Fruit fly (Drosophila melanogaster): ENCODE results near the gene CG14963.

CG14963 gene

DNA sequence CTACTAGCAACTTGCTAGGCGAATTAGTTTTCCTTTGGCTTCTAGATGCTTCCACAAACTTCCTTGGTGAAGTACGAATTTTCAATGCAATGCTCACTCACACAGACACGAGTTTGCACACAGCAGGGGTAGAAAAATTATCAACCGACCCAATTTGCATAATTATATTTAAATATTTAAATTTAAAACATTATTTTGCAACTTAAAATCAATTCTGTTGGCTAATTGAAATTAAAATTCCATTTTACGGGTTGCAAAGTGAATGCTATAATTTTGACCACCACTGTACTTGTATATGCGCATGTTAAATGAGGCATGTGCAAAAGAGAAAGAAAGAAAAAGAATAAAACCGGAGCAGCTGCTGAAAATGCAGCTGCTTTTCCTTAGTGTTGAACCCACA is 21.7 kb upstream of the CG14963 start (continued):
- TF ChIP-seq CG1602 (GFP tag; optimal IDR thresholded peaks at IDR 0.05) (peak; percentile 86), MTF-1 (GFP tag; optimal IDR thresholded peaks at IDR 0.05; ENCODE audit: borderline replicate concordance) (peak; percentile 89), ATbp (GFP tag; optimal IDR thresholded peaks at IDR 0.05) (peak; percentile 93), Med (GFP tag) (peak; percentile 91), crp (GFP tag; optimal IDR thresholded peaks at IDR 0.05) (peak in 1 of 2 experiments; percentile 53), nmo (GFP tag; optimal IDR thresholded peaks at IDR 0.05) (peak; percentile 96), ato (GFP tag; IDR thresholded peaks at IDR 0.05; ENCODE audit: partially characterized antibody) (no peak), Dref (GFP tag; IDR thresholded peaks at IDR 0.05) (no peak), CG33557 (GFP tag; optimal IDR thresholded peaks at IDR 0.05) (peak; percentile 79), CG14710 (tag; optimal IDR thresholded peaks at IDR 0.05) (peak; percentile 90), CG16815 (GFP tag; optimal IDR thresholded peaks at IDR 0.05) (peak; percentile 85), CG10979 (tag; optimal IDR thresholded peaks at IDR 0.05) (peak; percentile 93), CG10565 (GFP tag; optimal IDR thresholded peaks at IDR 0.05) (peak; percentile 57), CG7963 (GFP tag; IDR thresholded peaks at IDR 0.05; ENCODE audit: partially characterized antibody) (no peak), aop (GFP tag; IDR thresholded peaks at IDR 0.05) (peak; percentile 59; the same call in 1 of the 2 replicates), stc (GFP tag; IDR thresholded peaks at IDR 0.05) (peak; percentile 93), seq (GFP tag; IDR thresholded peaks at IDR 0.05) (peak; percentile 95), Dad (GFP tag; optimal IDR thresholded peaks at IDR 0.05) (peak; percentile 58), BtbVII (GFP tag; optimal IDR thresholded peaks at IDR 0.05) (peak; percentile 95), cas (GFP tag; IDR thresholded peaks at IDR 0.05) (peak; percentile 82), sim (GFP tag; IDR thresholded peaks at IDR 0.05) (peak; percentile 92), Usf (GFP tag; optimal IDR thresholded peaks at IDR 0.05) (peak; percentile 39), sna (GFP tag; IDR thresholded peaks at IDR 0.05; ENCODE audit: partially characterized antibody) (no peak), gem (tag; optimal IDR thresholded peaks at IDR 0.05) (peak; percentile 96), tll (GFP tag; optimal IDR thresholded peaks at IDR 0.05) (peak in 1 of 2 experiments; percentile 19), CG15514 (GFP tag; optimal IDR thresholded peaks at IDR 0.05) (peak; percentile 88), CG9932 (GFP tag; IDR thresholded peaks at IDR 0.05) (peak; percentile 81), CG5953 (GFP tag; IDR thresholded peaks at IDR 0.05) (peak; percentile 93), CG12236 (GFP tag; optimal IDR thresholded peaks at IDR 0.05) (no peak), ems (GFP tag; optimal IDR thresholded peaks at IDR 0.05) (peak; percentile 63), chn (GFP tag; optimal IDR thresholded peaks at IDR 0.05) (peak; percentile 76), HLH3B (GFP tag; IDR thresholded peaks at IDR 0.05) (peak; percentile 95), CG14014 (GFP tag; IDR thresholded peaks at IDR 0.05) (peak; percentile 94), YL-1 (GFP tag; optimal IDR thresholded peaks at IDR 0.05) (peak; percentile 74), esg (GFP tag; conservative IDR thresholded peaks at IDR 0.05) (peak; percentile 89), GATAe (GFP tag; conservative IDR thresholded peaks at IDR 0.05) (peak; percentile 43; the same call in 1 of the 2 replicates), H2.0 (GFP tag; IDR thresholded peaks at IDR 0.05) (peak; percentile 90), yki (optimal IDR thresholded peaks at IDR 0.05) (no peak), zfh1 (GFP tag; IDR thresholded peaks at IDR 0.05) (peak; percentile 95), CkIIα-i1 (GFP tag; IDR thresholded peaks at IDR 0.05) (0 out of 2 replicates have a peak, but pooled peaks have one; percentile 15), trem (tag; optimal IDR thresholded peaks at IDR 0.05) (peak; percentile 88), TFAM (GFP tag; optimal IDR thresholded peaks at IDR 0.05) (peak; percentile 75), ci (GFP tag; IDR thresholded peaks at IDR 0.05) (peak; percentile 97), CG8290 (GFP tag; optimal IDR thresholded peaks at IDR 0.05) (peak; percentile 75), CG8290 (tag; optimal IDR thresholded peaks at IDR 0.05) (peak in 1 of 2 experiments; percentile 82), nerfin-2 (GFP tag; IDR thresholded peaks at IDR 0.05; ENCODE audit: partially characterized antibody) (no peak), CG10274 (GFP tag; optimal IDR thresholded peaks at IDR 0.05) (peak; percentile 52), fd3F (GFP tag; optimal IDR thresholded peaks at IDR 0.05) (peak; percentile 91), CG11695 (GFP tag; IDR thresholded peaks at IDR 0.05) (peak; percentile 97), repo (GFP tag; optimal IDR thresholded peaks at IDR 0.05) (peak; percentile 48), CG7786 (GFP tag; optimal IDR thresholded peaks at IDR 0.05) (no peak)
